Worm (Caenorhabditis elegans) whole organism, L4 larva: ENCODE data around the gene Y8A9A.2.
A peak's percentile ranks its signal among the peaks of the same experiment; 100 is the strongest.

Source experiments
- F49E8.2 ChIP-seq: sonication (generic microtip); optimal IDR thresholded peaks from 2 replicates; lab custom pipeline; 2016; ENCODE audit warnings: missing compliant biosample characterization, mild to moderate bottlenecking, missing genetic modification characterization, borderline replicate concordance
- Y105C5A.15 ChIP-seq: fragments of 200-800 bp; sonication (Bioruptor generic); IDR thresholded peaks from 2 replicates; pipeline ENCODE4 v1.3.6; 2022; ENCODE audit warnings: missing genetic modification characterization, missing compliant biosample characterization
- Y48G9A.11 ChIP-seq: fragments of 200-800 bp; sonication (Bioruptor generic); IDR thresholded peaks from 2 replicates; pipeline ENCODE4 v1.3.6; 2022; ENCODE audit warnings: missing genetic modification reagents, missing genetic modification characterization, missing compliant biosample characterization
- Y5F2A.4 ChIP-seq: fragments of 200-800 bp; sonication (Bioruptor generic); optimal IDR thresholded peaks from 2 replicates; lab custom pipeline; 2018; ENCODE audit warnings: mild to moderate bottlenecking, missing genetic modification characterization, missing compliant biosample characterization
- Y75B8A.6 ChIP-seq: fragments of 200-800 bp; sonication (Bioruptor generic); IDR thresholded peaks from 2 replicates; pipeline ENCODE4 v1.3.6; 2022; ENCODE audit warnings: missing genetic modification reagents, missing genetic modification characterization, missing compliant biosample characterization
- ZK546.5 ChIP-seq, 2 experiments: sonication (generic microtip); optimal IDR thresholded peaks; 2 replicates each; lab custom pipeline; 2017; ENCODE audit warnings: missing biosample characterization in 2 of 2, missing genetic modification characterization in 2 of 2
- aha-1 ChIP-seq: fragments of 150-350 bp; peaks from one replicate; lab custom pipeline; 2014; ENCODE audit warnings: missing biosample characterization, missing genetic modification characterization
- ama-1 ChIP-seq: fragments of 150-350 bp; optimal IDR thresholded peaks from 2 replicates; lab custom pipeline; 2014; ENCODE audit warnings: inconsistent platforms, mixed read lengths
- arid-1 ChIP-seq: fragments of 200-800 bp; sonication (Bioruptor generic); conservative IDR thresholded peaks from 2 replicates; pipeline ENCODE4 v1.3.6; 2022; ENCODE audit warnings: missing genetic modification reagents, missing genetic modification characterization, missing compliant biosample characterization
- ceh-32 ChIP-seq: sonication (generic microtip); optimal IDR thresholded peaks from 2 replicates; lab custom pipeline; 2016; ENCODE audit warnings: mild to moderate bottlenecking, missing genetic modification characterization, missing compliant biosample characterization; ENCODE audit not compliant: poor library complexity
- ceh-44 ChIP-seq: fragments of 200-800 bp; sonication (Bioruptor generic); IDR thresholded peaks from 2 replicates; pipeline ENCODE4 v1.3.6; 2022; ENCODE audit warnings: missing genetic modification reagents, missing genetic modification characterization, missing compliant biosample characterization
- ctbp-1 ChIP-seq: fragments of 200-800 bp; sonication (Bioruptor generic); IDR thresholded peaks from 2 replicates; pipeline ENCODE4 v1.3.6; 2022; ENCODE audit warnings: missing genetic modification reagents, missing genetic modification characterization, missing compliant biosample characterization
- daf-12 ChIP-seq: fragments of 150-350 bp; optimal IDR thresholded peaks from 2 replicates; lab custom pipeline; 2014; ENCODE audit warnings: missing biosample characterization, missing genetic modification reagents, missing genetic modification characterization
- dmd-6 ChIP-seq: fragments of 200-800 bp; sonication (Bioruptor generic); IDR thresholded peaks from 2 replicates; pipeline ENCODE4 v1.3.6; 2022; ENCODE audit warnings: missing genetic modification reagents, missing genetic modification characterization, missing compliant biosample characterization
- dpl-1 ChIP-seq: fragments of 150-350 bp; optimal IDR thresholded peaks from 2 replicates; lab custom pipeline; 2014; ENCODE audit warnings: missing biosample characterization, missing genetic modification reagents, missing genetic modification characterization
- gei-8 ChIP-seq: fragments of 200-800 bp; sonication (Bioruptor generic); optimal IDR thresholded peaks from 2 replicates; lab custom pipeline; 2018; ENCODE audit warnings: mild to moderate bottlenecking, missing genetic modification characterization, missing compliant biosample characterization
- hif-1 ChIP-seq, 2 experiments: sonication (generic microtip); optimal IDR thresholded peaks; 2 replicates each; lab custom pipeline; 2016 to 2017; ENCODE audit warnings: missing compliant biosample characterization in 2 of 2, missing genetic modification characterization in 2 of 2, missing genetic modification reagents in 2 of 2, missing genotype in 2 of 2, mild to moderate bottlenecking in 1 of 2
- hlh-11 ChIP-seq: fragments of 200-800 bp; sonication (Bioruptor generic); optimal IDR thresholded peaks from 2 replicates; lab custom pipeline; 2018; ENCODE audit warnings: mild to moderate bottlenecking, missing genetic modification characterization, missing compliant biosample characterization
- lin-29 ChIP-seq: fragments of 200-800 bp; sonication (Bioruptor generic); IDR thresholded peaks from 2 replicates; pipeline ENCODE4 v1.3.6; 2022; ENCODE audit warnings: missing genetic modification reagents, missing genetic modification characterization, missing compliant biosample characterization
- lir-3 ChIP-seq: sonication (generic microtip); optimal IDR thresholded peaks from 2 replicates; lab custom pipeline; 2016; ENCODE audit warnings: mild to moderate bottlenecking, missing genetic modification characterization, missing compliant biosample characterization
- lsy-2 ChIP-seq, 2 experiments: fragments of 150-350 bp in 1 of 2; sonication (generic microtip) in 1 of 2; optimal IDR thresholded peaks; 2 replicates each; lab custom pipeline; 2014 to 2017; ENCODE audit warnings: missing biosample characterization in 2 of 2, missing genetic modification characterization in 2 of 2
- madf-5 ChIP-seq, 2 experiments: fragments of 200-800 bp; sonication (Bioruptor generic); IDR thresholded peaks; 2 replicates each; pipeline ENCODE4 v1.3.6; 2022; ENCODE audit warnings: missing compliant biosample characterization in 2 of 2, missing genetic modification characterization in 2 of 2
- mes-2 ChIP-seq: sonication (generic microtip); optimal IDR thresholded peaks from 2 replicates; lab custom pipeline; 2016; ENCODE audit warnings: missing genotype, mild to moderate bottlenecking, missing genetic modification characterization, missing compliant biosample characterization; ENCODE audit not compliant: poor library complexity, severe bottlenecking
- mxl-2 ChIP-seq: fragments of 200-800 bp; sonication (Bioruptor generic); conservative IDR thresholded peaks from 2 replicates; pipeline ENCODE4 v1.3.6; 2022; ENCODE audit warnings: missing genetic modification reagents, missing genetic modification characterization, missing compliant biosample characterization
- mxl-3 ChIP-seq: fragments of 200-800 bp; sonication (Bioruptor generic); optimal IDR thresholded peaks from 2 replicates; lab custom pipeline; 2018; ENCODE audit warnings: mild to moderate bottlenecking, missing genetic modification characterization, missing compliant biosample characterization
- nhr-10 ChIP-seq: fragments of 150-350 bp; optimal IDR thresholded peaks from 2 replicates; lab custom pipeline; 2014; ENCODE audit warnings: missing biosample characterization, missing genetic modification characterization
- nhr-111 ChIP-seq: fragments of 200-800 bp; sonication (Bioruptor generic); optimal IDR thresholded peaks from 2 replicates; lab custom pipeline; 2018; ENCODE audit warnings: mild to moderate bottlenecking, missing genetic modification characterization, missing compliant biosample characterization
- nhr-237 ChIP-seq: sonication (generic microtip); optimal IDR thresholded peaks from 2 replicates; lab custom pipeline; 2017; ENCODE audit warnings: missing biosample characterization, missing genetic modification characterization
- nhr-41 ChIP-seq: fragments of 200-800 bp; sonication (Bioruptor generic); IDR thresholded peaks from 2 replicates; pipeline ENCODE4 v1.3.6; 2022; ENCODE audit warnings: missing genetic modification reagents, missing genetic modification characterization, missing compliant biosample characterization
- nhr-48 ChIP-seq: sonication (generic microtip); optimal IDR thresholded peaks from 2 replicates; lab custom pipeline; 2016; ENCODE audit warnings: mild to moderate bottlenecking, missing genetic modification characterization, missing compliant biosample characterization
- nhr-6 ChIP-seq: fragments of 150-350 bp; optimal IDR thresholded peaks from 2 replicates; lab custom pipeline; 2014; ENCODE audit warnings: missing biosample characterization, missing genetic modification characterization
- nhr-76 ChIP-seq: fragments of 150-350 bp; optimal IDR thresholded peaks from 2 replicates; lab custom pipeline; 2014; ENCODE audit warnings: missing biosample characterization, missing genetic modification characterization
- saeg-2 ChIP-seq: fragments of 200-800 bp; sonication (Bioruptor generic); IDR thresholded peaks from 2 replicates; pipeline ENCODE4 v1.3.6; 2022; ENCODE audit warnings: missing genetic modification reagents, missing genetic modification characterization, missing compliant biosample characterization
- set-16 ChIP-seq: fragments of 200-800 bp; sonication (Bioruptor generic); IDR thresholded peaks from 2 replicates; pipeline ENCODE4 v1.3.6; 2022; ENCODE audit warnings: missing genetic modification reagents, missing genetic modification characterization, missing compliant biosample characterization
- snpc-4 ChIP-seq: fragments of 150-350 bp; optimal IDR thresholded peaks from 2 replicates; lab custom pipeline; 2014; ENCODE audit warnings: missing biosample characterization, missing genetic modification characterization
- tra-1 ChIP-seq: fragments of 200-800 bp; sonication (Bioruptor generic); IDR thresholded peaks from 2 replicates; pipeline ENCODE4 v1.3.6; 2022; ENCODE audit warnings: missing genetic modification reagents, missing genetic modification characterization, missing compliant biosample characterization
- unc-130 ChIP-seq: sonication (generic microtip); optimal IDR thresholded peaks from 2 replicates; lab custom pipeline; 2016; ENCODE audit warnings: missing genetic modification reagents, missing genetic modification characterization, missing compliant biosample characterization
- unc-62 ChIP-seq, 3 experiments: fragments of 150-350 bp in 1 of 3; sonication (generic microtip); optimal IDR thresholded peaks in 2 of 3; peaks in 1 of 3; 1 replicate in 1 of 3; 2 replicates in 2 of 3; lab custom pipeline; 2014 to 2017; ENCODE audit warnings: missing biosample characterization in 3 of 3, missing genetic modification characterization in 3 of 3, missing genetic modification reagents in 3 of 3, missing genotype in 1 of 3
- zfp-2 ChIP-seq: sonication (generic microtip); optimal IDR thresholded peaks from 2 replicates; lab custom pipeline; 2016; ENCODE audit warnings: mild to moderate bottlenecking, missing genetic modification characterization, missing compliant biosample characterization
- zfp-3 ChIP-seq: fragments of 200-800 bp; sonication (Bioruptor generic); conservative IDR thresholded peaks from 2 replicates; pipeline ENCODE4 v1.3.6; 2022; ENCODE audit warnings: missing genetic modification reagents, missing genetic modification characterization, missing compliant biosample characterization

The Y8A9A.2 gene

ce11 chrII:3795323-3795722, at the start of gene Y8A9A.2:
Gene Y8A9A.2, plus strand, starts transcription at chrII:3795623.
- TF ChIP-seq dmd-6 (no peak), saeg-2 (no peak), hif-1 (tag; optimal IDR thresholded peaks at IDR 0.05; lab: Kevin White, UChicago) (no peak), lin-29 (GFP tag; lab: Robert Waterston, UW) (no peak), lsy-2 (tag; optimal IDR thresholded peaks at IDR 0.05; lab: Kevin White, UChicago) (no peak), nhr-76 (tag; lab: Kevin White, UChicago) (no peak), ceh-32 (no peak), nhr-111 (GFP tag; lab: Kevin White, UChicago) (no peak), madf-5 (GFP tag; IDR thresholded peaks at IDR 0.05; lab: Robert Waterston, UW) (no peak), nhr-10 (no peak), mxl-2 (no peak), Y5F2A.4 (GFP tag; lab: Kevin White, UChicago) (no peak), nhr-41 (GFP tag; lab: Robert Waterston, UW) (no peak), nhr-6 (tag; lab: Kevin White, UChicago) (no peak)

- TF ChIP-seq mxl-2 = no peak
- no peak for TF ChIP-seq snpc-4 (tag; lab: Kevin White, UChicago)
- no peak for TF ChIP-seq ZK546.5 (tag; optimal IDR thresholded peaks at IDR 0.05; lab: Kevin White, UChicago)
- TF ChIP-seq daf-12 (tag; lab: Kevin White, UChicago) = no peak
- no peak for TF ChIP-seq saeg-2
- no peak for TF ChIP-seq lsy-2 (tag; optimal IDR thresholded peaks at IDR 0.05; lab: Kevin White, UChicago)
- no peak for TF ChIP-seq mes-2 (tag; lab: Kevin White, UChicago)
- no peak for TF ChIP-seq hif-1 (tag; optimal IDR thresholded peaks at IDR 0.05; lab: Kevin White, UChicago)
- no peak for TF ChIP-seq madf-5 (GFP tag; IDR thresholded peaks at IDR 0.05; lab: Robert Waterston, UW)
- no peak for TF ChIP-seq hlh-11 (tag; lab: Kevin White, UChicago)
- no peak for TF ChIP-seq lin-29 (GFP tag; lab: Robert Waterston, UW)
Measured at ce11 chrII:3747405-3747804, 48.0 kb upstream of the Y8A9A.2 start, which contains the start of gene fbxb-92. Gene fbxb-92, minus strand, starts transcription at chrII:3747505.

- no peak for TF ChIP-seq nhr-48 (tag; lab: Kevin White, UChicago)
- TF ChIP-seq unc-62 (GFP tag; optimal IDR thresholded peaks at IDR 0.05 in 1 of 2; lab: Kevin White, UChicago) = peak in 1 of 2 experiments; percentile 11
- TF ChIP-seq unc-62 (tag; optimal IDR thresholded peaks at IDR 0.05; lab: Kevin White, UChicago) = no peak
Measured at ce11 chrII:3748719-3749118, 46.7 kb upstream of the Y8A9A.2 start, which contains the start of gene fbxb-90. Gene fbxb-90, minus strand, starts transcription at chrII:3748819.

ce11 chrII:3750685-3751084, 44.7 kb upstream of the Y8A9A.2 start, which contains the start of gene fbxb-91:
Gene fbxb-91, minus strand, starts transcription at chrII:3750785.
- TF ChIP-seq mxl-3 (GFP tag; lab: Kevin White, UChicago) (no peak), set-16 (GFP tag; lab: Robert Waterston, UW) (no peak), F49E8.2 (tag; lab: Kevin White, UChicago) (no peak), ceh-44 (GFP tag; lab: Robert Waterston, UW) (no peak), zfp-3 (GFP tag; lab: Robert Waterston, UW) (no peak), gei-8 (GFP tag; lab: Kevin White, UChicago) (no peak), arid-1 (GFP tag; lab: Robert Waterston, UW) (no peak), dpl-1 (no peak), lir-3 (tag; lab: Kevin White, UChicago) (no peak), tra-1 (no peak)

- TF ChIP-seq unc-130 (GFP tag; lab: Kevin White, UChicago) = no peak
- TF ChIP-seq ctbp-1 (GFP tag; lab: Robert Waterston, UW) = no peak
- TF ChIP-seq dpl-1 = no peak
- peak; percentile 56 for TF ChIP-seq aha-1 (tag; lab: Kevin White, UChicago)
- TF ChIP-seq unc-62 (GFP tag; optimal IDR thresholded peaks at IDR 0.05 in 1 of 2; lab: Kevin White, UChicago) = peak in 1 of 2 experiments; percentile 33
- no peak for TF ChIP-seq unc-62 (tag; optimal IDR thresholded peaks at IDR 0.05; lab: Kevin White, UChicago)
- TF ChIP-seq Y105C5A.15 (GFP tag; lab: Robert Waterston, UW) = no peak
- TF ChIP-seq Y75B8A.6 (GFP tag; lab: Robert Waterston, UW) = no peak
- no peak for TF ChIP-seq zfp-2 (tag; lab: Kevin White, UChicago)
- TF ChIP-seq nhr-237 (tag; lab: Kevin White, UChicago) = no peak
- TF ChIP-seq lsy-2 (tag; optimal IDR thresholded peaks at IDR 0.05; lab: Kevin White, UChicago) = no peak
- no peak for TF ChIP-seq Y48G9A.11 (GFP tag; lab: Robert Waterston, UW)
- no peak for TF ChIP-seq ama-1 (lab: Kevin White, UChicago)
- TF ChIP-seq, all 104 proteins: peak for 2
Measured at ce11 chrII:3752184-3752583, 43.2 kb upstream of the Y8A9A.2 start, which contains the start of gene sdz-11. Gene sdz-11, minus strand, starts transcription at chrII:3752284.
